Fruit fly (Drosophila melanogaster): ENCODE results near the gene CG42827.

dm6 chr3R:23343707-23344310 lies 28.9 kb upstream of the CG42827 start:
- TF ChIP-seq usp (GFP tag; optimal IDR thresholded peaks at IDR 0.05) (no peak), EcR (GFP tag; optimal IDR thresholded peaks at IDR 0.05) (no peak), Dll (optimal IDR thresholded peaks at IDR 0.05) (no peak), psq (optimal IDR thresholded peaks at IDR 0.05) (no peak)

All from whole organism.